Fruit fly (Drosophila melanogaster): ENCODE data around the gene CG5913.

- TF ChIP-seq pan (optimal IDR thresholded peaks at IDR 0.05) (no peak), psq (optimal IDR thresholded peaks at IDR 0.05) (no peak)
Observed at dm6 chr3R:25855594-25856305, 37.5 kb upstream of the CG5913 start, which contains the start of gene CG5890.

Data from whole organism.